Worm (Caenorhabditis elegans): ENCODE measurements around the gene T28A8.5.

T28A8.5 gene

ce11 chrIII:13543434-13543833 is 42.0 kb downstream of the T28A8.5 start, which contains the start of gene acs-5:
Gene acs-5 (minus strand): TSS chrIII:13543534.
- TF ChIP-seq lim-6 (tag; optimal IDR thresholded peaks at IDR 0.05), result no peak
- no peak for TF ChIP-seq K09A11.1 (tag; optimal IDR thresholded peaks at IDR 0.05; ENCODE audit: insufficient read depth)
- no peak for TF ChIP-seq nhr-232 (tag; optimal IDR thresholded peaks at IDR 0.05)

DNA sequence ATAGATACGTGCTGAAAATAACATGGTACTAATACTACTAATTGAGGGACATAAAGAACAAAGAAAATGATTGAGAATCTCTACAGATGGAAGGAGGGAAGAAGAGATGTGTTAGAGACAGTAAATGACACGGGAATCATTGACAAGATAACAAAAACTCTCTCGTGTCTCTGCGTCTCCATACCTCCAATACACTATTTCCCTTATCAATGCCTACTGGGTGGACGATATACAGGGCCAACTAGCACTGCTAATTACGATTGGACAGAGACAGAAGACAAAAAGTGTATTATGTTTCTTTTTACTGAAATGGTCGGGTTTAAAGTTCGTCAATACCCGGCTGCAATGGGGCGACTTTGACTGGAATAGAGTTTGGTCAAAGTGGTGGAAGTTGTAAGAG is 43.2 kb downstream of the T28A8.5 start:
- no peak for TF ChIP-seq ref-2 (tag; optimal IDR thresholded peaks at IDR 0.05)
- no peak for TF ChIP-seq mec-3 (tag; optimal IDR thresholded peaks at IDR 0.05; ENCODE audit: borderline replicate concordance)
- TF ChIP-seq elt-2 (tag; optimal IDR thresholded peaks at IDR 0.05), result peak; percentile 73

DNA sequence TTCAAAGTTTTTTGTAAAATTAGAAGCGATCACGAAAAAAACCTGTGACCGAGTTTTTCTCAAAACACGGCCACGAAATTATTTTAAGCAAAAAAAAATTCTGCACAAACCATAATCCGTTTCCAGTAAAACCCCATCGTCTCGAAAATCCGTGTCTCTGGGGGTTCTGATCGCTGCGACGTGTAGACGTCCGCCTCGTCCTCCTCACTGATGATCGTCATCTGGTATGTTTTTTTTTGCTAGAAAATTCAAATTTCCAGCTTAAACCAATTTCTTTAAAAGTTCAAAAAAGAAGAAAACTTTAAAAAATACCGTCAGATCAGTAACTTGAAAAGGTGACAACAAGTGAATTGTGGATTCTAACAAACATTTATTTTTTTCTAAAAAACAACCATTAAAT is 45.1 kb downstream of the T28A8.5 start, which contains the start of gene Y76A2B.4:
Gene Y76A2B.4 (minus strand): TSS at position 241 of the 400 bp plus-strand sequence.
- no peak for TF ChIP-seq fkh-6 (tag; optimal IDR thresholded peaks at IDR 0.05)
- TF ChIP-seq ceh-19 (GFP tag; optimal IDR thresholded peaks at IDR 0.05), result no peak

ce11 chrIII:13548982-13549381 is 47.6 kb downstream of the T28A8.5 start, which contains the start of gene mmad-1:
Gene mmad-1 (minus strand): TSS chrIII:13549005.
- peak; percentile 99 for TF ChIP-seq unc-55 (GFP tag; optimal IDR thresholded peaks at IDR 0.05)
- TF ChIP-seq hlh-15 (tag; optimal IDR thresholded peaks at IDR 0.05), result no peak
- TF ChIP-seq nhr-232 (tag; optimal IDR thresholded peaks at IDR 0.05), result no peak
- TF ChIP-seq K02D7.2 (tag; optimal IDR thresholded peaks at IDR 0.05), result no peak
- no peak for TF ChIP-seq pha-4 (tag; optimal IDR thresholded peaks at IDR 0.05)
- TF ChIP-seq ztf-16 (tag; optimal IDR thresholded peaks at IDR 0.05), result no peak
- TF ChIP-seq odd-2 (tag; optimal IDR thresholded peaks at IDR 0.05), result no peak
- peak; percentile 42 for TF ChIP-seq hlh-30 (tag; optimal IDR thresholded peaks at IDR 0.05; ENCODE audit: insufficient read depth)
- peak; percentile 8 for TF ChIP-seq nfya-1 (tag; optimal IDR thresholded peaks at IDR 0.05)
- peak; percentile 18 for TF ChIP-seq unc-42 (tag; optimal IDR thresholded peaks at IDR 0.05)

DNA sequence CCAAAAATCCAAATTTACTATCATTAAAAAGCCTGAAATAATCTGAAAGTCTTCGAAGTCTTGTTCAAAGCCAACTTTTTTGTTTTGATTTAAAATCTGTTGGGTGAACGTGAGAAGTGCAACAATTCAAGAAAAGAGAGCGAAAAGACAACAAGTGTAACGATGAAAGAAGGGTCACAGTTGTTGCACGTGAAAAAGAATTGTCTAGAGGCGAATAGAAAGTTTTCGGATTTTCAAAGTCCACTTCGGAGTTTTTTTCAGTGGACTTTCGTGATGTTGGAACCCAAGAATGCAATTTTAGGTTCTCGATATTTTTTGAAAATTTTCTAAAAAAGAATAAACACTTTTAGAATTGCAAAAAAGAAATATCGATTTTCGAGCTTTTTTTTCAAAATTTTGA is 48.5 kb downstream of the T28A8.5 start:
- no peak for TF ChIP-seq unc-42 (tag; optimal IDR thresholded peaks at IDR 0.05)
- TF ChIP-seq ama-1 (optimal IDR thresholded peaks at IDR 0.05), result no peak
- TF ChIP-seq ceh-6 (GFP tag; optimal IDR thresholded peaks at IDR 0.05), result no peak
- no peak for TF ChIP-seq ceh-48 (tag; optimal IDR thresholded peaks at IDR 0.05)
- TF ChIP-seq ceh-22 (tag; optimal IDR thresholded peaks at IDR 0.05), result no peak
- TF ChIP-seq K09A11.1 (tag; optimal IDR thresholded peaks at IDR 0.05; ENCODE audit: insufficient read depth), result no peak
- TF ChIP-seq Y22D7AL.16 (tag; optimal IDR thresholded peaks at IDR 0.05), result no peak
